Worm (Caenorhabditis elegans): ENCODE data around the gene Y54E2A.7.

The Y54E2A.7 gene

ce11 chrII:14733424-14733823 lies 39.4 kb downstream of the Y54E2A.7 start, which contains the start of gene glna-1:
glna-1 (minus strand) TSS chrII:14733524.
- TF ChIP-seq ceh-31 (tag; optimal IDR thresholded peaks at IDR 0.05) (no peak), nhr-11 (tag; optimal IDR thresholded peaks at IDR 0.05) (no peak), ceh-34 (tag; optimal IDR thresholded peaks at IDR 0.05) (no peak), pros-1 (tag; optimal IDR thresholded peaks at IDR 0.05) (no peak), ceh-2 (tag; optimal IDR thresholded peaks at IDR 0.05) (no peak), T23F11.4 (GFP tag; optimal IDR thresholded peaks at IDR 0.05) (no peak), elt-4 (tag; optimal IDR thresholded peaks at IDR 0.05) (no peak), unc-55 (GFP tag; optimal IDR thresholded peaks at IDR 0.05) (no peak), C08G9.2 (tag; optimal IDR thresholded peaks at IDR 0.05) (no peak), syd-9 (tag; optimal IDR thresholded peaks at IDR 0.05) (no peak), pag-3 (tag; optimal IDR thresholded peaks at IDR 0.05; ENCODE audit: borderline replicate concordance) (no peak), sox-4 (tag; optimal IDR thresholded peaks at IDR 0.05) (no peak), sdc-2 (tag; optimal IDR thresholded peaks at IDR 0.05) (no peak), lim-6 (tag; optimal IDR thresholded peaks at IDR 0.05) (no peak), fax-1 (tag; optimal IDR thresholded peaks at IDR 0.05) (no peak), hlh-8 (tag; optimal IDR thresholded peaks at IDR 0.05) (no peak), F13H6.1 (tag; optimal IDR thresholded peaks at IDR 0.05) (no peak), unc-3 (GFP tag; conservative IDR thresholded peaks at IDR 0.05) (no peak), unc-3 (tag; optimal IDR thresholded peaks at IDR 0.05) (no peak), ceh-6 (GFP tag; optimal IDR thresholded peaks at IDR 0.05) (no peak)

ce11 chrII:14728119-14728518 lies 44.7 kb downstream of the Y54E2A.7 start:
- TF ChIP-seq ceh-22 (tag; optimal IDR thresholded peaks at IDR 0.05) (no peak), K02D7.2 (tag; optimal IDR thresholded peaks at IDR 0.05) (no peak), ceh-9 (tag; optimal IDR thresholded peaks at IDR 0.05) (no peak), ztf-16 (tag; optimal IDR thresholded peaks at IDR 0.05) (no peak), ceh-19 (GFP tag; optimal IDR thresholded peaks at IDR 0.05) (no peak), elt-4 (tag; optimal IDR thresholded peaks at IDR 0.05) (no peak), ets-4 (tag; optimal IDR thresholded peaks at IDR 0.05) (no peak), ceh-2 (tag; optimal IDR thresholded peaks at IDR 0.05) (no peak), eyg-1 (tag; optimal IDR thresholded peaks at IDR 0.05) (no peak), elt-2 (tag; optimal IDR thresholded peaks at IDR 0.05) (no peak), ref-2 (tag; optimal IDR thresholded peaks at IDR 0.05) (no peak), ahr-1 (tag; optimal IDR thresholded peaks at IDR 0.05) (no peak), T23F11.4 (GFP tag; optimal IDR thresholded peaks at IDR 0.05) (no peak)
